Fruit fly (Drosophila melanogaster) whole organism, pupa: Measurements from ENCODE around the gene Pvr.

Experiments used
- CG13204 ChIP-seq: fragments of 200-800 bp; sonication (Bioruptor generic); optimal IDR thresholded peaks from 2 replicates; lab custom pipeline; 2018; ENCODE audit warnings: missing biosample characterization, mild to moderate bottlenecking, missing genetic modification characterization, moderate library complexity
- CG14655 ChIP-seq: fragments of 200-800 bp; sonication (Bioruptor generic); optimal IDR thresholded peaks from 3 replicates; lab custom pipeline; 2017; ENCODE audit warnings: mild to moderate bottlenecking, missing biosample characterization, missing genetic modification reagents, missing genetic modification characterization
- CG32121 ChIP-seq: fragments of 200-800 bp; sonication (Bioruptor generic); IDR thresholded peaks from 2 replicates; pipeline ENCODE4 v1.3.6; 2022; ENCODE audit warnings: missing biosample characterization, missing genetic modification characterization
- CG4496 ChIP-seq: fragments of 200-800 bp; sonication (Bioruptor generic); IDR thresholded peaks from 3 replicates; pipeline ENCODE4 v1.3.6; 2022; ENCODE audit warnings: missing biosample characterization, missing genetic modification characterization
- CG8301 ChIP-seq: fragments of 200-800 bp; sonication (Bioruptor generic); optimal IDR thresholded peaks from 2 replicates; lab custom pipeline; 2018; ENCODE audit warnings: missing biosample characterization, mild to moderate bottlenecking, missing genetic modification characterization
- Pif1A ChIP-seq: fragments of 200-800 bp; sonication (Bioruptor generic); optimal IDR thresholded peaks from 3 replicates; lab custom pipeline; 2016; ENCODE audit warnings: missing biosample characterization, missing genetic modification characterization
- Pif1B ChIP-seq: fragments of 200-800 bp; sonication (Bioruptor generic); optimal IDR thresholded peaks from 3 replicates; lab custom pipeline; 2016; ENCODE audit warnings: missing biosample characterization, missing genetic modification characterization
- gl ChIP-seq: fragments of 200-800 bp; sonication (Bioruptor generic); optimal IDR thresholded peaks from 2 replicates; lab custom pipeline; 2018; ENCODE audit warnings: missing biosample characterization, mild to moderate bottlenecking, missing genetic modification characterization
- rn ChIP-seq: fragments of 200-800 bp; sonication (Bioruptor generic); IDR thresholded peaks from 2 replicates; pipeline ENCODE4 v1.3.6; 2022; ENCODE audit warnings: missing biosample characterization, missing genetic modification characterization

- TF ChIP-seq CG8301 (tag; lab: Kevin White, UChicago) = no peak
- TF ChIP-seq CG14655 = no peak
- no peak for TF ChIP-seq CG13204 (GFP tag; lab: Kevin White, UChicago)
- TF ChIP-seq CG4496 (GFP tag; lab: Robert Waterston, UW) = 0 out of 3 replicates have a peak, but pooled peaks have one; percentile 32
- no peak for TF ChIP-seq gl (tag; lab: Kevin White, UChicago)
- peak; percentile 43; the same call in 1 of the 2 replicates for TF ChIP-seq CG32121 (GFP tag; lab: Robert Waterston, UW)
- no peak for TF ChIP-seq Pif1B (GFP tag; lab: Kevin White, UChicago)
- no peak for TF ChIP-seq rn (GFP tag; lab: Robert Waterston, UW)
- no peak for TF ChIP-seq Pif1A (GFP tag; lab: Kevin White, UChicago)
These were observed 25.7 kb downstream of the Pvr start, which contains the start of gene CG8353 for dm6 chr2L:8213987-8214386.
